Worm (Caenorhabditis elegans): Measurements from ENCODE around the gene F37C12.18.

- TF ChIP-seq ztf-11 (tag; optimal IDR thresholded peaks at IDR 0.05) (no peak), nhr-28 (tag; optimal IDR thresholded peaks at IDR 0.05) (no peak), sptf-1 (tag; optimal IDR thresholded peaks at IDR 0.05) (no peak), snpc-4 (tag; optimal IDR thresholded peaks at IDR 0.05) (no peak), lin-13 (tag; optimal IDR thresholded peaks at IDR 0.05) (no peak)
Observed at ce11 chrIII:7209721-7210120, 14.5 kb upstream of the F37C12.18 start, which contains the start of gene R151.2.
